Fruit fly (Drosophila melanogaster): ENCODE results near the gene CG9921.

CG9921 gene

DNA sequence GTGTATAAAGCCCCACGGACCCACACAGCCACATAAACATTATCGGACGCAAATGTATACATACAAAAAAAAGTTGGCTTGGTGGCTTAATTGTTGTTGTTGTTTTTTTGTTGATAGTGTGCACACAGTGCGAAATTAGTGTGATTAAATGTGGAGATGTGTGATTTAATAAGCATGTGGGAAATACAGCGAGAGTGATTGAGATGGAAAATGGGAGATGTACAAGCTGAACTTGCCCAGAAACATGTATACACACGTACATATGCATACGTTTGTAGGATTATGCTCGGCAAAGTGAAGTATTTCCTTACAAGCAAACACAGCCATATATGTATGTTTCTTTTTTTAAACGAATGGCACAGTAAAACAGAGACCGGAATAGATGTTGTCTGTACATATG is 40.1 kb upstream of the CG9921 start:
- 0 out of 2 replicates have a peak, but pooled peaks have one; percentile 27 for TF ChIP-seq CG32767 (GFP tag; IDR thresholded peaks at IDR 0.05)
- no peak for TF ChIP-seq ATbp (GFP tag; optimal IDR thresholded peaks at IDR 0.05)
- peak; percentile 52 for TF ChIP-seq nom (GFP tag; optimal IDR thresholded peaks at IDR 0.05)
- TF ChIP-seq vnd (GFP tag; IDR thresholded peaks at IDR 0.05; ENCODE audit: partially characterized antibody), result no peak
- TF ChIP-seq CG11723 (GFP tag; optimal IDR thresholded peaks at IDR 0.05), result no peak
- no peak for TF ChIP-seq h (optimal IDR thresholded peaks at IDR 0.05)
- TF ChIP-seq cwo (GFP tag; optimal IDR thresholded peaks at IDR 0.05), result no peak
- no peak for TF ChIP-seq Nf-YA (GFP tag; IDR thresholded peaks at IDR 0.05)
- TF ChIP-seq CG9437 (GFP tag; optimal IDR thresholded peaks at IDR 0.05), result no peak
- no peak for TF ChIP-seq sd (tag; optimal IDR thresholded peaks at IDR 0.05)
- no peak for TF ChIP-seq her (GFP tag; optimal IDR thresholded peaks at IDR 0.05)
- no peak for TF ChIP-seq Blimp-1 (GFP tag; optimal IDR thresholded peaks at IDR 0.05)
- no peak for TF ChIP-seq dysf (GFP tag; IDR thresholded peaks at IDR 0.05)
- no peak for TF ChIP-seq CG1792 (GFP tag; optimal IDR thresholded peaks at IDR 0.05)
- no peak for TF ChIP-seq NfI (GFP tag; optimal IDR thresholded peaks at IDR 0.05)
- TF ChIP-seq cas (GFP tag; IDR thresholded peaks at IDR 0.05), result no peak
- no peak for TF ChIP-seq CG33213 (GFP tag; optimal IDR thresholded peaks at IDR 0.05)
- no peak for TF ChIP-seq sr (GFP tag; IDR thresholded peaks at IDR 0.05)
- no peak for TF ChIP-seq CG13424 (tag; optimal IDR thresholded peaks at IDR 0.05)
- no peak for TF ChIP-seq CG8359 (GFP tag; optimal IDR thresholded peaks at IDR 0.05; ENCODE audit: borderline replicate concordance)
- TF ChIP-seq CG11696 (GFP tag; IDR thresholded peaks at IDR 0.05), result no peak
- TF ChIP-seq CG30020 (tag; optimal IDR thresholded peaks at IDR 0.05), result peak; percentile 41
- no peak for TF ChIP-seq Ada2b (GFP tag; IDR thresholded peaks at IDR 0.05)
- TF ChIP-seq Opbp (GFP tag; IDR thresholded peaks at IDR 0.05; ENCODE audit: partially characterized antibody), result no peak
- no peak for TF ChIP-seq Bteb2 (GFP tag; optimal IDR thresholded peaks at IDR 0.05)
- no peak for TF ChIP-seq CG10565 (GFP tag; optimal IDR thresholded peaks at IDR 0.05)
- TF ChIP-seq CG8924 (tag; optimal IDR thresholded peaks at IDR 0.05), result no peak
- no peak for TF ChIP-seq ranshi (GFP tag; IDR thresholded peaks at IDR 0.05)
- no peak for TF ChIP-seq CG31224 (GFP tag; IDR thresholded peaks at IDR 0.05)
- TF ChIP-seq Jarid2 (GFP tag; optimal IDR thresholded peaks at IDR 0.05), result no peak
- no peak for TF ChIP-seq fd102C (GFP tag; optimal IDR thresholded peaks at IDR 0.05)
- TF ChIP-seq croc (GFP tag; conservative IDR thresholded peaks at IDR 0.05), result no peak
- TF ChIP-seq da (GFP tag; optimal IDR thresholded peaks at IDR 0.05), result no peak
- TF ChIP-seq disco-r (GFP tag; optimal IDR thresholded peaks at IDR 0.05), result no peak
- TF ChIP-seq lola (GFP tag; optimal IDR thresholded peaks at IDR 0.05), result no peak
- no peak for TF ChIP-seq Sin3A (optimal IDR thresholded peaks at IDR 0.05)
- TF ChIP-seq Drgx (GFP tag; IDR thresholded peaks at IDR 0.05), result peak; percentile 67
- TF ChIP-seq CG3995 (GFP tag; optimal IDR thresholded peaks at IDR 0.05), result no peak
- TF ChIP-seq CG4730 (GFP tag; IDR thresholded peaks at IDR 0.05), result no peak
- no peak for TF ChIP-seq CG16815 (GFP tag; optimal IDR thresholded peaks at IDR 0.05)
- TF ChIP-seq CG34422 (GFP tag; IDR thresholded peaks at IDR 0.05), result no peak
- no peak for TF ChIP-seq Fer3 (tag; optimal IDR thresholded peaks at IDR 0.05)
- TF ChIP-seq CG12155 (GFP tag; optimal IDR thresholded peaks at IDR 0.05), result no peak
- no peak for TF ChIP-seq hbn (GFP tag; IDR thresholded peaks at IDR 0.05; ENCODE audit: partially characterized antibody)
- TF ChIP-seq Hmx (GFP tag; optimal IDR thresholded peaks at IDR 0.05), result no peak
- TF ChIP-seq row (GFP tag; IDR thresholded peaks at IDR 0.05), result 0 out of 3 replicates have a peak, but pooled peaks have one; percentile 12
- TF ChIP-seq CG6272 (GFP tag; IDR thresholded peaks at IDR 0.05), result no peak
- peak; percentile 67 for TF ChIP-seq Med (GFP tag)
- peak; percentile 78; the same call in 1 of the 3 replicates for TF ChIP-seq CG2199 (GFP tag; IDR thresholded peaks at IDR 0.05)
- TF ChIP-seq PHDP (tag; optimal IDR thresholded peaks at IDR 0.05), result no peak
- 0 out of 4 replicates have a peak, but pooled peaks have one; percentile 33 for TF ChIP-seq chinmo (GFP tag; IDR thresholded peaks at IDR 0.05; ENCODE audit: partially characterized antibody)
- TF ChIP-seq lilli (GFP tag; optimal IDR thresholded peaks at IDR 0.05), result no peak
